Fruit fly (Drosophila melanogaster): ENCODE data around the gene Naa20B.

Naa20B gene

dm6 chr2L:13286456-13286855, 29.2 kb downstream of the Naa20B start, which contains the start of the genes Drep4 and Uvrag:
Gene Drep4 (minus strand): TSS chr2L:13286462.
Gene Uvrag (plus strand): TSS chr2L:13286777.
- no peak for TF ChIP-seq Sin3A (optimal IDR thresholded peaks at IDR 0.05)

- TF ChIP-seq insv (optimal IDR thresholded peaks at IDR 0.05) (no peak), Sin3A (optimal IDR thresholded peaks at IDR 0.05) (no peak)
These were observed 32.4 kb downstream of the Naa20B start, which contains the start of gene CG31729 for dm6 chr2L:13289689-13290088. Gene CG31729 (plus strand): TSS chr2L:13289997.

dm6 chr2L:13290276-13291065, 33.2 kb downstream of the Naa20B start:
- TF ChIP-seq h (optimal IDR thresholded peaks at IDR 0.05), result no peak
- no peak for TF ChIP-seq Myc (optimal IDR thresholded peaks at IDR 0.05)
- TF ChIP-seq ttk (optimal IDR thresholded peaks at IDR 0.05), result no peak
- TF ChIP-seq psq (optimal IDR thresholded peaks at IDR 0.05), result no peak
- no peak for TF ChIP-seq Sin3A (optimal IDR thresholded peaks at IDR 0.05)
- TF ChIP-seq insv (optimal IDR thresholded peaks at IDR 0.05), result no peak

- TF ChIP-seq Sin3A (optimal IDR thresholded peaks at IDR 0.05) (no peak), psq (optimal IDR thresholded peaks at IDR 0.05) (no peak), ttk (optimal IDR thresholded peaks at IDR 0.05) (no peak), h (optimal IDR thresholded peaks at IDR 0.05) (no peak), insv (optimal IDR thresholded peaks at IDR 0.05) (no peak), Myc (optimal IDR thresholded peaks at IDR 0.05) (no peak)
These were observed 33.8 kb downstream of the Naa20B start for dm6 chr2L:13291066-13291434.

- no peak for TF ChIP-seq ttk (optimal IDR thresholded peaks at IDR 0.05)
- no peak for TF ChIP-seq Myc (optimal IDR thresholded peaks at IDR 0.05)
- TF ChIP-seq Sin3A (optimal IDR thresholded peaks at IDR 0.05), result no peak
- TF ChIP-seq h (optimal IDR thresholded peaks at IDR 0.05), result no peak
- TF ChIP-seq psq (optimal IDR thresholded peaks at IDR 0.05), result no peak
- TF ChIP-seq insv (optimal IDR thresholded peaks at IDR 0.05), result no peak
These were observed 34.7 kb downstream of the Naa20B start for dm6 chr2L:13291960-13292487.

- TF ChIP-seq psq (optimal IDR thresholded peaks at IDR 0.05), result no peak
- no peak for TF ChIP-seq Sin3A (optimal IDR thresholded peaks at IDR 0.05)
- no peak for TF ChIP-seq h (optimal IDR thresholded peaks at IDR 0.05)
- TF ChIP-seq Myc (optimal IDR thresholded peaks at IDR 0.05), result no peak
These were observed 35.3 kb downstream of the Naa20B start, which contains the start of gene CG16824 for dm6 chr2L:13292626-13293025. Gene CG16824 (plus strand): TSS chr2L:13293009.

dm6 chr2L:13295978-13296702, 38.9 kb downstream of the Naa20B start:
- TF ChIP-seq Myc (optimal IDR thresholded peaks at IDR 0.05), result no peak
- TF ChIP-seq psq (optimal IDR thresholded peaks at IDR 0.05), result no peak
- no peak for TF ChIP-seq Sin3A (optimal IDR thresholded peaks at IDR 0.05)
- no peak for TF ChIP-seq h (optimal IDR thresholded peaks at IDR 0.05)
- no peak for TF ChIP-seq insv (optimal IDR thresholded peaks at IDR 0.05)
- no peak for TF ChIP-seq ttk (optimal IDR thresholded peaks at IDR 0.05)

- TF ChIP-seq ttk (optimal IDR thresholded peaks at IDR 0.05) (no peak), insv (optimal IDR thresholded peaks at IDR 0.05) (no peak), Myc (optimal IDR thresholded peaks at IDR 0.05) (no peak), h (optimal IDR thresholded peaks at IDR 0.05) (no peak), psq (optimal IDR thresholded peaks at IDR 0.05) (no peak), Sin3A (optimal IDR thresholded peaks at IDR 0.05) (no peak)
These were observed 39.5 kb downstream of the Naa20B start for dm6 chr2L:13296703-13297230.

dm6 chr2L:13304488-13304887, 47.2 kb downstream of the Naa20B start, which contains the start of gene CG16825:
Gene CG16825 (plus strand): TSS chr2L:13304788.
- TF ChIP-seq insv (optimal IDR thresholded peaks at IDR 0.05), result no peak
- TF ChIP-seq h (optimal IDR thresholded peaks at IDR 0.05), result no peak
- TF ChIP-seq Myc (optimal IDR thresholded peaks at IDR 0.05), result no peak
- no peak for TF ChIP-seq ttk (optimal IDR thresholded peaks at IDR 0.05)

- TF ChIP-seq Sin3A (optimal IDR thresholded peaks at IDR 0.05) (no peak), ttk (optimal IDR thresholded peaks at IDR 0.05) (no peak), psq (optimal IDR thresholded peaks at IDR 0.05) (no peak), h (optimal IDR thresholded peaks at IDR 0.05) (no peak), Myc (optimal IDR thresholded peaks at IDR 0.05) (no peak), insv (optimal IDR thresholded peaks at IDR 0.05) (no peak)
These were observed 47.7 kb downstream of the Naa20B start for dm6 chr2L:13305000-13305399.

dm6 chr2L:13306655-13307054, 49.4 kb downstream of the Naa20B start, which contains the start of gene CG43779:
Gene CG43779 (minus strand): TSS chr2L:13306755.
- no peak for TF ChIP-seq Sin3A (optimal IDR thresholded peaks at IDR 0.05)

All from Kc167 (cell line).